Worm (Caenorhabditis elegans): ENCODE results near the gene mrps-14.

ce11 chrII:10252048-10252447 lies 9.8 kb upstream of the mrps-14 start:
- TF ChIP-seq aly-2 (tag; optimal IDR thresholded peaks at IDR 0.05), result no peak
- no peak for TF ChIP-seq alr-1 (tag; optimal IDR thresholded peaks at IDR 0.05)
- TF ChIP-seq sem-4 (tag; optimal IDR thresholded peaks at IDR 0.05), result no peak
- no peak for TF ChIP-seq lin-39 (tag; optimal IDR thresholded peaks at IDR 0.05)
- TF ChIP-seq nhr-11 (tag; optimal IDR thresholded peaks at IDR 0.05), result no peak
- TF ChIP-seq nhr-237 (tag; optimal IDR thresholded peaks at IDR 0.05), result no peak
- TF ChIP-seq nhr-77 (tag; optimal IDR thresholded peaks at IDR 0.05), result no peak
- no peak for TF ChIP-seq ztf-11 (tag; optimal IDR thresholded peaks at IDR 0.05)
